Worm (Caenorhabditis elegans): ENCODE results near the gene F45F2.11.

ce11 chrV:8529219-8529618 lies 8.5 kb upstream of the F45F2.11 start, which contains the start of gene otpl-5:
- no peak for TF ChIP-seq elt-2 (tag; optimal IDR thresholded peaks at IDR 0.05)
- no peak for TF ChIP-seq ama-1 (optimal IDR thresholded peaks at IDR 0.05)
- TF ChIP-seq ceh-9 (tag; optimal IDR thresholded peaks at IDR 0.05): no peak
- no peak for TF ChIP-seq che-1 (tag; optimal IDR thresholded peaks at IDR 0.05)
- TF ChIP-seq ceh-34 (tag; optimal IDR thresholded peaks at IDR 0.05): no peak
- no peak for TF ChIP-seq ceh-19 (GFP tag; optimal IDR thresholded peaks at IDR 0.05)
- TF ChIP-seq unc-42 (tag; optimal IDR thresholded peaks at IDR 0.05): no peak
- TF ChIP-seq madf-2 (tag; optimal IDR thresholded peaks at IDR 0.05): no peak

Data from whole organism, late embryonic.